Fruit fly (Drosophila melanogaster): ENCODE results near the gene CG33658.

CG33658 gene

DNA sequence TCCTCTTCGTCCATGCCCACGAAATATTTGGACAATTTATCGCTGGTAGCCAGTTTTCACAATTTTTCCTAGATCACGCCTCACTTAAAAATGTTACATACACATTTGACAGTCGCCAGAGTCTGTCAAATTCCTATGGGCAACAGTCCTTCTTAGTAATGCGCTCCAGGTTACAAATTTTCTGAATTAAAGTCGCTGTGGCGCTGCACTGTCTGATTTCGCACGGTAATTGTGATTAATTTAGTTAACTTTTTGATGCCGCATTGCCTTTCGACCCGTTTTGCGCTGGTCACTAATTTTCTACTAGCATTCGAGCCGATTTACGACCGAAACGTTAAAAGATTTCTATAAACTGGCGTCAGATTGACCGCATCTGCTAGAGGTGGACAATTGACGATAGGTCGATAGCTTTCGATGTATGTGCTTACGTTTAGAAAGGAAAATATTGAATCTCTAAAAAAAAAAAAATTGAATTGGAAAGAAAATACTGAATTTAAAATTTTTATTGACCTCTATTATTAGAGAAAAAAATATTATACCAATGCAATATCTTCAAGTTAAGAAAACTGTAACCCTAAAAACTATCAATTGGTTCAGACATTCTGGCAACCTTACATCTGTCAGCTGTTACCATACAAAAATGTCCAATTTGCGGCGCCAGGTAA lies 27.2 kb downstream of the CG33658 start, which contains the start of the genes lili and CG34150 (continued):
- TF ChIP-seq zfh1 (GFP tag; IDR thresholded peaks at IDR 0.05): peak; percentile 74; the same call in 2 of the 3 replicates
- TF ChIP-seq CG33557 (GFP tag; optimal IDR thresholded peaks at IDR 0.05): peak; percentile 76
- TF ChIP-seq ham (GFP tag; IDR thresholded peaks at IDR 0.05): no peak
- TF ChIP-seq ara (GFP tag; IDR thresholded peaks at IDR 0.05): peak; percentile 46; the same call in 1 of the 2 replicates
- TF ChIP-seq nerfin-1 (tag; optimal IDR thresholded peaks at IDR 0.05): peak; percentile 97
- TF ChIP-seq CG15601 (tag; optimal IDR thresholded peaks at IDR 0.05): peak; percentile 84
- TF ChIP-seq pzg (GFP tag; optimal IDR thresholded peaks at IDR 0.05): peak; percentile 60
- TF ChIP-seq CG16815 (GFP tag; optimal IDR thresholded peaks at IDR 0.05): peak; percentile 7
- peak; percentile 75 for TF ChIP-seq Nf-YC (tag; optimal IDR thresholded peaks at IDR 0.05)
- TF ChIP-seq so (GFP tag; IDR thresholded peaks at IDR 0.05): no peak
- no peak for TF ChIP-seq CrebB (tag; optimal IDR thresholded peaks at IDR 0.05)
- no peak for TF ChIP-seq her (GFP tag; optimal IDR thresholded peaks at IDR 0.05)
- TF ChIP-seq hbn (GFP tag; IDR thresholded peaks at IDR 0.05; ENCODE audit: partially characterized antibody): peak; percentile 75
- TF ChIP-seq croc (GFP tag; conservative IDR thresholded peaks at IDR 0.05): peak; percentile 37; the same call in 2 of the 3 replicates
- no peak for TF ChIP-seq fd64A (GFP tag; optimal IDR thresholded peaks at IDR 0.05)
- peak; percentile 56 for TF ChIP-seq CG10209 (GFP tag; optimal IDR thresholded peaks at IDR 0.05)
- no peak for TF ChIP-seq CG10321 (GFP tag; IDR thresholded peaks at IDR 0.05)
- TF ChIP-seq CG7372 (GFP tag; IDR thresholded peaks at IDR 0.05): peak; percentile 72; the same call in 1 of the 2 replicates
- peak; percentile 36; the same call in 1 of the 3 replicates for TF ChIP-seq jigr1 (GFP tag; IDR thresholded peaks at IDR 0.05)
- TF ChIP-seq emc (GFP tag; optimal IDR thresholded peaks at IDR 0.05): peak; percentile 28
- TF ChIP-seq Deaf1 (tag; optimal IDR thresholded peaks at IDR 0.05): no peak
- TF ChIP-seq CG9932 (GFP tag; IDR thresholded peaks at IDR 0.05): peak; percentile 88
- no peak for TF ChIP-seq sqz (GFP tag; optimal IDR thresholded peaks at IDR 0.05)
- TF ChIP-seq CG9727 (GFP tag; optimal IDR thresholded peaks at IDR 0.05): peak; percentile 72
- TF ChIP-seq otp (GFP tag; IDR thresholded peaks at IDR 0.05): no peak
- TF ChIP-seq vvl (GFP tag; IDR thresholded peaks at IDR 0.05): peak; percentile 85
- no peak for TF ChIP-seq odd (GFP tag; optimal IDR thresholded peaks at IDR 0.05)
- TF ChIP-seq CG12769 (tag; optimal IDR thresholded peaks at IDR 0.05): no peak
- peak; percentile 55; the same call in 1 of the 2 replicates for TF ChIP-seq ranshi (GFP tag; IDR thresholded peaks at IDR 0.05)
- peak; percentile 68 for TF ChIP-seq CG16863 (GFP tag; optimal IDR thresholded peaks at IDR 0.05)
- no peak for TF ChIP-seq Dip2 (GFP tag; IDR thresholded peaks at IDR 0.05)
- TF ChIP-seq pb (GFP tag; optimal IDR thresholded peaks at IDR 0.05): no peak
- TF ChIP-seq ase (GFP tag; IDR thresholded peaks at IDR 0.05): no peak
- peak; percentile 62 for TF ChIP-seq CG11085 (GFP tag; IDR thresholded peaks at IDR 0.05)
- peak; percentile 67 for TF ChIP-seq Dp (GFP tag; optimal IDR thresholded peaks at IDR 0.05)
- TF ChIP-seq Awh (GFP tag; IDR thresholded peaks at IDR 0.05): peak; percentile 68; the same call in 1 of the 2 replicates
- peak; percentile 76 for TF ChIP-seq CG6791 (GFP tag; IDR thresholded peaks at IDR 0.05; ENCODE audit: partially characterized antibody)
- peak; percentile 60 for TF ChIP-seq Nf-YB (GFP tag; optimal IDR thresholded peaks at IDR 0.05)
- TF ChIP-seq CG11695 (GFP tag; IDR thresholded peaks at IDR 0.05): no peak
- TF ChIP-seq kah (GFP tag; optimal IDR thresholded peaks at IDR 0.05): no peak
- TF ChIP-seq CG13775 (GFP tag; optimal IDR thresholded peaks at IDR 0.05): peak; percentile 72
- no peak for TF ChIP-seq Trl (optimal IDR thresholded peaks at IDR 0.05)
- TF ChIP-seq Trl (GFP tag; optimal IDR thresholded peaks at IDR 0.05): peak; percentile 80
- peak; percentile 52 for TF ChIP-seq CG12104 (GFP tag; optimal IDR thresholded peaks at IDR 0.05)
- peak; percentile 78 for TF ChIP-seq Abd-B (GFP tag; optimal IDR thresholded peaks at IDR 0.05)
- peak; percentile 52 to 74 for TF ChIP-seq chif (GFP tag; optimal IDR thresholded peaks at IDR 0.05)
- TF ChIP-seq salm (tag; optimal IDR thresholded peaks at IDR 0.05): no peak
- TF ChIP-seq z (GFP tag; IDR thresholded peaks at IDR 0.05): no peak
- peak; percentile 1 for TF ChIP-seq wek (GFP tag; optimal IDR thresholded peaks at IDR 0.05)
- TF ChIP-seq NK7.1 (GFP tag; optimal IDR thresholded peaks at IDR 0.05): peak; percentile 6
